Worm (Caenorhabditis elegans) whole organism, L3 larva: ENCODE measurements around the gene cnc-9.

ENCODE experiments used
- R02D3.7 ChIP-seq: fragments of 150-350 bp; optimal IDR thresholded peaks from 2 replicates; lab custom pipeline; 2014; ENCODE audit warnings: missing biosample characterization, missing genetic modification characterization
- ZK546.5 ChIP-seq: sonication (generic microtip); optimal IDR thresholded peaks from 2 replicates; lab custom pipeline; 2017; ENCODE audit warnings: missing biosample characterization, missing genetic modification characterization
- ama-1 ChIP-seq: fragments of 150-350 bp; optimal IDR thresholded peaks from 2 replicates; lab custom pipeline; 2018
- ceh-28 ChIP-seq: fragments of 150-350 bp; optimal IDR thresholded peaks from 2 replicates; lab custom pipeline; 2014; ENCODE audit warnings: missing biosample characterization, missing genetic modification reagents, missing genetic modification characterization
- egl-27 ChIP-seq: sonication (generic microtip); optimal IDR thresholded peaks from 4 replicates; lab custom pipeline; 2017; ENCODE audit warnings: missing biosample characterization, missing genetic modification reagents, missing genetic modification characterization
- egl-5 ChIP-seq: fragments of 150-350 bp; optimal IDR thresholded peaks from 2 replicates; lab custom pipeline; 2017; ENCODE audit warnings: missing biosample characterization, missing genetic modification reagents, missing genetic modification characterization, inconsistent platforms
- elt-1 ChIP-seq: fragments of 150-350 bp; optimal IDR thresholded peaks from 2 replicates; lab custom pipeline; 2014; ENCODE audit warnings: missing biosample characterization, missing genetic modification characterization
- elt-2 ChIP-seq: sonication (generic microtip); optimal IDR thresholded peaks from 2 replicates; lab custom pipeline; 2016; ENCODE audit warnings: missing genetic modification reagents, mild to moderate bottlenecking, missing genetic modification characterization, missing compliant biosample characterization
- elt-3 ChIP-seq, 3 experiments: fragments of 150-350 bp in 1 of 3; sonication (generic microtip) in 2 of 3; optimal IDR thresholded peaks; 2 replicates in 2 of 3; 4 replicates in 1 of 3; lab custom pipeline; 2014 to 2017; ENCODE audit warnings: missing biosample characterization in 3 of 3, missing genetic modification characterization in 3 of 3
- eor-1 ChIP-seq, 2 experiments: fragments of 150-350 bp; optimal IDR thresholded peaks; 2 replicates each; lab custom pipeline; 2014 to 2018; ENCODE audit warnings: missing biosample characterization in 2 of 2, missing genetic modification characterization in 2 of 2
- fkh-10 ChIP-seq: sonication (generic microtip); optimal IDR thresholded peaks from 2 replicates; lab custom pipeline; 2017; ENCODE audit warnings: missing biosample characterization, missing genetic modification reagents, missing genetic modification characterization
- fkh-2 ChIP-seq: fragments of 150-350 bp; optimal IDR thresholded peaks from 2 replicates; lab custom pipeline; 2014; ENCODE audit warnings: missing biosample characterization, missing genetic modification reagents, missing genetic modification characterization
- fos-1 ChIP-seq: fragments of 150-350 bp; optimal IDR thresholded peaks from 2 replicates; lab custom pipeline; 2014; ENCODE audit warnings: missing biosample characterization, missing genetic modification characterization
- jun-1 ChIP-seq: fragments of 150-350 bp; optimal IDR thresholded peaks from 2 replicates; lab custom pipeline; 2014; ENCODE audit warnings: missing biosample characterization, missing genetic modification reagents, missing genetic modification characterization
- lin-39 ChIP-seq: fragments of 150-350 bp; optimal IDR thresholded peaks from 2 replicates; lab custom pipeline; 2018; ENCODE audit warnings: missing biosample characterization, missing genetic modification reagents, missing genetic modification characterization
- lsy-12 ChIP-seq: sonication (generic microtip); optimal IDR thresholded peaks from 2 replicates; lab custom pipeline; 2016; ENCODE audit warnings: mild to moderate bottlenecking, missing genetic modification characterization, missing compliant biosample characterization
- nfya-1 ChIP-seq: sonication (generic microtip); optimal IDR thresholded peaks from 2 replicates; lab custom pipeline; 2017; ENCODE audit warnings: missing genetic modification characterization, mild to moderate bottlenecking, missing compliant biosample characterization, antibody characterized with exemption, moderate library complexity; ENCODE audit not compliant: insufficient read depth
- nhr-11 ChIP-seq: fragments of 150-350 bp; optimal IDR thresholded peaks from 2 replicates; lab custom pipeline; 2014; ENCODE audit warnings: missing biosample characterization, missing genetic modification characterization
- nhr-23 ChIP-seq: fragments of 150-350 bp; optimal IDR thresholded peaks from 2 replicates; lab custom pipeline; 2014; ENCODE audit warnings: missing biosample characterization, missing genetic modification reagents, missing genetic modification characterization
- nhr-237 ChIP-seq: fragments of 150-350 bp; optimal IDR thresholded peaks from 2 replicates; lab custom pipeline; 2014; ENCODE audit warnings: missing biosample characterization, missing genetic modification characterization
- nhr-25 ChIP-seq: sonication (generic microtip); optimal IDR thresholded peaks from 2 replicates; lab custom pipeline; 2017; ENCODE audit warnings: missing biosample characterization, missing genetic modification characterization
- nhr-28 ChIP-seq: fragments of 150-350 bp; optimal IDR thresholded peaks from 2 replicates; lab custom pipeline; 2014; ENCODE audit warnings: missing biosample characterization, missing genetic modification characterization
- nhr-67 ChIP-seq: fragments of 150-350 bp; optimal IDR thresholded peaks from 2 replicates; lab custom pipeline; 2014; ENCODE audit warnings: missing biosample characterization, missing genetic modification characterization
- nhr-76 ChIP-seq: fragments of 150-350 bp; sonication (generic microtip); optimal IDR thresholded peaks from 5 replicates; lab custom pipeline; 2014; ENCODE audit warnings: missing biosample characterization, missing genetic modification characterization
- pha-4 ChIP-seq: fragments of 150-350 bp; optimal IDR thresholded peaks from 2 replicates; lab custom pipeline; 2014; ENCODE audit warnings: missing biosample characterization, missing genetic modification reagents, missing genetic modification characterization
- pqm-1 ChIP-seq: fragments of 150-350 bp; optimal IDR thresholded peaks from 2 replicates; lab custom pipeline; 2017; ENCODE audit warnings: missing biosample characterization, missing genetic modification characterization, inconsistent platforms
- skn-1 ChIP-seq: fragments of 150-350 bp; optimal IDR thresholded peaks from 2 replicates; lab custom pipeline; 2014; ENCODE audit warnings: missing biosample characterization, missing genetic modification characterization
- snpc-4 ChIP-seq: fragments of 150-350 bp; optimal IDR thresholded peaks from 2 replicates; lab custom pipeline; 2014; ENCODE audit warnings: missing biosample characterization, missing genetic modification characterization
- tbx-2 ChIP-seq: sonication (generic microtip); optimal IDR thresholded peaks from 2 replicates; lab custom pipeline; 2016; ENCODE audit warnings: mild to moderate bottlenecking, missing genetic modification characterization, missing compliant biosample characterization
- unc-39 ChIP-seq: sonication (generic microtip); optimal IDR thresholded peaks from 4 replicates; lab custom pipeline; 2017; ENCODE audit warnings: missing biosample characterization, missing genetic modification characterization
- unc-62 ChIP-seq: fragments of 150-350 bp; sonication (generic microtip); optimal IDR thresholded peaks from 4 replicates; lab custom pipeline; 2014; ENCODE audit warnings: missing biosample characterization, missing genetic modification reagents, missing genetic modification characterization
- zag-1 ChIP-seq: fragments of 150-350 bp; optimal IDR thresholded peaks from 2 replicates; lab custom pipeline; 2014; ENCODE audit warnings: missing biosample characterization, missing genetic modification characterization
- ztf-11 ChIP-seq: fragments of 150-350 bp; optimal IDR thresholded peaks from 2 replicates; lab custom pipeline; 2014; ENCODE audit warnings: missing biosample characterization, missing genetic modification characterization
- ztf-4 ChIP-seq: fragments of 150-350 bp; optimal IDR thresholded peaks from 2 replicates; lab custom pipeline; 2014; ENCODE audit warnings: missing biosample characterization, missing genetic modification characterization

cnc-9 gene

ce11 chrV:7374090-7374489 is 25.9 kb downstream of the cnc-9 start, which contains the start of gene srx-56:
Gene srx-56, plus strand, starts transcription at chrV:7374390.
- TF ChIP-seq ztf-11 (tag; lab: Kevin White, UChicago), result no peak
- TF ChIP-seq, all 47 proteins: peak for 0

- no peak for TF ChIP-seq nhr-28 (tag; lab: Kevin White, UChicago)
- no peak for TF ChIP-seq skn-1
- no peak for TF ChIP-seq fkh-10 (GFP tag; lab: Kevin White, UChicago)
- TF ChIP-seq ama-1, result no peak
- TF ChIP-seq elt-1, result no peak
- no peak for TF ChIP-seq snpc-4 (tag; lab: Kevin White, UChicago)
- TF ChIP-seq ZK546.5 (tag; lab: Kevin White, UChicago), result no peak
- no peak for TF ChIP-seq nhr-237 (tag; lab: Kevin White, UChicago)
- no peak for TF ChIP-seq ceh-28 (tag; lab: Kevin White, UChicago)
- TF ChIP-seq, all 47 proteins: peak for 0
Measured at ce11 chrV:7369578-7369977, 30.4 kb downstream of the cnc-9 start, which contains the start of gene srj-14. Gene srj-14, plus strand, starts transcription at chrV:7369708.

- TF ChIP-seq elt-1, result no peak
- peak; percentile 2 for TF ChIP-seq lin-39 (tag; lab: Kevin White, UChicago)
- TF ChIP-seq nhr-67 (tag; lab: Kevin White, UChicago), result no peak
- TF ChIP-seq, all 47 proteins: peak for 1
Measured at ce11 chrV:7364951-7365350, 35.0 kb downstream of the cnc-9 start, which contains the start of gene exc-13. Gene exc-13, plus strand, starts transcription at chrV:7365251.

- no peak for TF ChIP-seq ztf-4 (tag; lab: Kevin White, UChicago)
- TF ChIP-seq nhr-23 (tag; lab: Kevin White, UChicago), result no peak
- TF ChIP-seq unc-39 (tag; lab: Kevin White, UChicago), result no peak
- TF ChIP-seq pqm-1 (tag; lab: Kevin White, UChicago), result peak; percentile 79
- TF ChIP-seq elt-2 (tag; lab: Kevin White, UChicago), result peak; percentile 86
Measured at ce11 chrV:7364059-7364458, 35.9 kb downstream of the cnc-9 start, which contains the start of gene cyp-35A2. Gene cyp-35A2, minus strand, starts transcription at chrV:7364182.

- TF ChIP-seq eor-1 (tag; optimal IDR thresholded peaks at IDR 0.05; lab: Kevin White, UChicago), result no peak
- TF ChIP-seq pha-4 (tag; lab: Kevin White, UChicago), result no peak
- no peak for TF ChIP-seq nhr-67 (tag; lab: Kevin White, UChicago)
- no peak for TF ChIP-seq tbx-2 (tag; lab: Kevin White, UChicago)
- no peak for TF ChIP-seq fos-1
- no peak for TF ChIP-seq nfya-1 (tag; lab: Kevin White, UChicago)
- TF ChIP-seq ama-1, result no peak
- TF ChIP-seq ZK546.5 (tag; lab: Kevin White, UChicago), result no peak
- no peak for TF ChIP-seq elt-3 (tag; optimal IDR thresholded peaks at IDR 0.05; lab: Kevin White, UChicago)
- no peak for TF ChIP-seq zag-1 (tag; lab: Kevin White, UChicago)
Measured at ce11 chrV:7361673-7362072, 38.3 kb downstream of the cnc-9 start, which contains the start of gene cyp-35A1. Gene cyp-35A1, minus strand, starts transcription at chrV:7361773.

ce11 chrV:7357132-7357531 is 42.9 kb downstream of the cnc-9 start, which contains the start of gene C03G6.6:
Gene C03G6.6, plus strand, starts transcription at chrV:7357432.
- TF ChIP-seq nhr-28 (tag; lab: Kevin White, UChicago) (no peak), egl-5 (tag; lab: Kevin White, UChicago) (no peak), R02D3.7 (tag; lab: Kevin White, UChicago) (no peak), nhr-76 (tag; lab: Kevin White, UChicago) (no peak), ZK546.5 (tag; lab: Kevin White, UChicago) (no peak), ztf-4 (tag; lab: Kevin White, UChicago) (no peak), jun-1 (no peak), egl-27 (tag; lab: Kevin White, UChicago) (no peak), nhr-25 (tag; lab: Kevin White, UChicago) (no peak), unc-62 (GFP tag; lab: Kevin White, UChicago) (no peak), fkh-2 (no peak), nhr-11 (tag; lab: Kevin White, UChicago) (no peak), zag-1 (tag; lab: Kevin White, UChicago) (no peak), elt-3 (tag; optimal IDR thresholded peaks at IDR 0.05; lab: Kevin White, UChicago) (no peak), elt-2 (tag; lab: Kevin White, UChicago) (no peak), nhr-237 (tag; lab: Kevin White, UChicago) (no peak), ama-1 (no peak), skn-1 (no peak), pqm-1 (tag; lab: Kevin White, UChicago) (no peak), lsy-12 (tag; lab: Kevin White, UChicago) (no peak)
